Worm (Caenorhabditis elegans) whole organism, late embryonic: ENCODE results near the gene clec-140.

Source experiments
- C38D4.7 ChIP-seq: fragments of 200-800 bp; sonication (Bioruptor generic); optimal IDR thresholded peaks from 2 replicates; lab custom pipeline; 2018; ENCODE audit warnings: mild to moderate bottlenecking, missing genetic modification characterization, moderate library complexity, missing compliant biosample characterization
- che-1 ChIP-seq: sonication (generic microtip); optimal IDR thresholded peaks from 2 replicates; lab custom pipeline; 2016; ENCODE audit warnings: mild to moderate bottlenecking, missing genetic modification characterization, missing compliant biosample characterization
- dmd-4 ChIP-seq: sonication (generic microtip); optimal IDR thresholded peaks from 2 replicates; lab custom pipeline; 2016; ENCODE audit warnings: borderline replicate concordance, missing genetic modification characterization, missing compliant biosample characterization
- lim-6 ChIP-seq: sonication (generic microtip); optimal IDR thresholded peaks from 2 replicates; lab custom pipeline; 2016; ENCODE audit warnings: missing genetic modification characterization, missing compliant biosample characterization
- lin-11 ChIP-seq: fragments of 200-800 bp; sonication (Bioruptor generic); optimal IDR thresholded peaks from 2 replicates; lab custom pipeline; 2018; ENCODE audit warnings: mild to moderate bottlenecking, missing genetic modification characterization, missing compliant biosample characterization
- nfya-1 ChIP-seq: sonication (generic microtip); optimal IDR thresholded peaks from 2 replicates; lab custom pipeline; 2017; ENCODE audit warnings: missing genetic modification characterization, mild to moderate bottlenecking, missing compliant biosample characterization, antibody characterized with exemption, moderate library complexity
- rnt-1 ChIP-seq: sonication (generic microtip); optimal IDR thresholded peaks from 2 replicates; lab custom pipeline; 2016; ENCODE audit warnings: missing genetic modification characterization, missing compliant biosample characterization
- sox-4 ChIP-seq: sonication (generic microtip); optimal IDR thresholded peaks from 2 replicates; lab custom pipeline; 2017; ENCODE audit warnings: mild to moderate bottlenecking, missing genetic modification characterization, inconsistent platforms, missing compliant biosample characterization
- unc-86 ChIP-seq: sonication (generic microtip); optimal IDR thresholded peaks from 2 replicates; lab custom pipeline; 2016; ENCODE audit warnings: missing genetic modification characterization, missing compliant biosample characterization

DNA sequence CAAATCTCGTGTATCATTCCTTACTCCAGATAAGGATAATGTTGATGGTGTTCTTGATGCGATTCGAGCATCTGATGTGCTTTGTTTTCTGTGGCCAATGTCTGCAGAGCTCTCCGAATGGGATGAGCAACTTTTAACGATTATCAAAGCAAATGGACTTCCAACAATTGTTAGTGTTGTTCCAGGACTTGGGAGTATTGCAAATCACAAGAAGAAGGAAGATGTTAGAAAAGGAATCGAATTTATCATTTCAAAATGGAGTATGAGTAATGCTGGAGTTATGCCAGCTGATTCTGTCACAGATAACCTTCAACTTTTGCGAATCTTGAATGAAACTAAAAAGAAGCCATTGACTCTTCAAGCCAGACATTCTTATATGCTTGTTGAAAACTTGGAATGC, 38.0 kb downstream of the clec-140 start:
- TF ChIP-seq unc-86 (no peak), dmd-4 (no peak), sox-4 (tag; lab: Kevin White, UChicago) (no peak), C38D4.7 (GFP tag; lab: Kevin White, UChicago) (no peak), che-1 (tag; lab: Kevin White, UChicago) (no peak), nfya-1 (no peak), lin-11 (no peak), rnt-1 (tag; lab: Kevin White, UChicago) (no peak), lim-6 (tag; lab: Kevin White, UChicago) (no peak)
